Worm (Caenorhabditis elegans): ENCODE results near the gene K01C8.2.

K01C8.2 gene

DNA sequence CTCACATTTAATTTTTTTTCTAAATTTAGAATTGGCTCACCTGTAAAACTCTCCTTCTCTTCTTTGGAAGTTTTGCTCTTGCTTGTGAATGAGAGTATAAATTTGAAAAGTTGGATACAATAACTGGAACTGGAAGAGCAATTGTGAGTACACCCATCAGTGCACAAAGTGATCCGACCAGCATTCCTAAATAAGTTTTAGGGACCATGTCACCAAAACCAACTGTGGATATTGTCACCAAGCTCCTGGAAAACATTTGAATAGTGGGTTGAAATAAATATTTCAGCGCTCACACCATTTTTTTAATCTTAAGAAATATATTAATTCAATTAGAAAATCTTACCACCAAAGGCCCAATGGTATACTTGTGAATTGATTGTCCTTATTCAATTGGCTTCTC lies 39.1 kb upstream of the K01C8.2 start:
- TF ChIP-seq ahr-1 (tag; optimal IDR thresholded peaks at IDR 0.05) (no peak), unc-42 (tag; optimal IDR thresholded peaks at IDR 0.05) (no peak), pha-4 (tag; optimal IDR thresholded peaks at IDR 0.05) (no peak), mec-3 (tag; optimal IDR thresholded peaks at IDR 0.05; ENCODE audit: borderline replicate concordance) (no peak), ceh-48 (tag; optimal IDR thresholded peaks at IDR 0.05) (no peak), elt-2 (tag; optimal IDR thresholded peaks at IDR 0.05) (no peak), ceh-22 (tag; optimal IDR thresholded peaks at IDR 0.05) (no peak), ceh-34 (tag; optimal IDR thresholded peaks at IDR 0.05) (no peak), pha-2 (tag; optimal IDR thresholded peaks at IDR 0.05) (no peak), ceh-30 (tag; optimal IDR thresholded peaks at IDR 0.05) (no peak), Y22D7AL.16 (tag; optimal IDR thresholded peaks at IDR 0.05) (no peak), fax-1 (tag; optimal IDR thresholded peaks at IDR 0.05) (no peak), pros-1 (tag; optimal IDR thresholded peaks at IDR 0.05) (no peak), tbx-2 (tag; optimal IDR thresholded peaks at IDR 0.05) (no peak), odd-2 (tag; optimal IDR thresholded peaks at IDR 0.05) (no peak)

DNA sequence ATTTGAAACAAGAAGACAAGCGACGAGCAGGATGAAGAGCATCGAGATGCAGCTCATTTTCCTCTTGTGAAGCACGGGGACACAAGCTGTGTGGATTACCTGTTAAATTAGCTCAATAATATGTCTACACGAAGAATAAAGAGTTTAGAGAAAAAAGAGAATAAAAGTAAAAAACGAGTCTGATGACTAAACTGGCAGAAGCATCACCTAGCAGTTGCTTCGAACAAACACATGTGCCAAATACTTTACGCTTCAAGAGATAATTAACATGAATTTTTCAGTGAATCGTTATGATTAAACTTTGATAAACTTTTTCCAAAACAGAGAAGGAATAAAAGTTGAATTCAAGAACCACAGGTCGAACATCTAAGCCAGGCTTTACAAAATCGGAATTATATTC lies 26.0 kb upstream of the K01C8.2 start, which contains the start of gene nlp-55:
Gene nlp-55, minus strand, starts transcription at position 101 of the 400 bp plus-strand sequence.
- no peak for TF ChIP-seq sdc-2 (tag; optimal IDR thresholded peaks at IDR 0.05)
- TF ChIP-seq pax-1 (tag; optimal IDR thresholded peaks at IDR 0.05) = no peak
- TF ChIP-seq ama-1 (optimal IDR thresholded peaks at IDR 0.05) = no peak
- no peak for TF ChIP-seq ceh-9 (tag; optimal IDR thresholded peaks at IDR 0.05)
- TF ChIP-seq ets-4 (tag; optimal IDR thresholded peaks at IDR 0.05) = no peak
- no peak for TF ChIP-seq zip-5 (tag; optimal IDR thresholded peaks at IDR 0.05)
- no peak for TF ChIP-seq npax-4 (tag; optimal IDR thresholded peaks at IDR 0.05)
- no peak for TF ChIP-seq ceh-48 (tag; optimal IDR thresholded peaks at IDR 0.05)
- TF ChIP-seq K02D7.2 (tag; optimal IDR thresholded peaks at IDR 0.05) = no peak
- TF ChIP-seq ztf-16 (tag; optimal IDR thresholded peaks at IDR 0.05) = no peak
- no peak for TF ChIP-seq madf-2 (tag; optimal IDR thresholded peaks at IDR 0.05)
- TF ChIP-seq pqm-1 (tag; optimal IDR thresholded peaks at IDR 0.05) = no peak
- no peak for TF ChIP-seq mec-3 (tag; optimal IDR thresholded peaks at IDR 0.05; ENCODE audit: borderline replicate concordance)
- no peak for TF ChIP-seq tbx-2 (tag; optimal IDR thresholded peaks at IDR 0.05)
- TF ChIP-seq unc-55 (GFP tag; optimal IDR thresholded peaks at IDR 0.05) = no peak
- no peak for TF ChIP-seq C08G9.2 (tag; optimal IDR thresholded peaks at IDR 0.05)
- TF ChIP-seq sox-2 (GFP tag; IDR thresholded peaks at IDR 0.05) = no peak
- TF ChIP-seq fkh-10 (GFP tag; optimal IDR thresholded peaks at IDR 0.05) = no peak

DNA sequence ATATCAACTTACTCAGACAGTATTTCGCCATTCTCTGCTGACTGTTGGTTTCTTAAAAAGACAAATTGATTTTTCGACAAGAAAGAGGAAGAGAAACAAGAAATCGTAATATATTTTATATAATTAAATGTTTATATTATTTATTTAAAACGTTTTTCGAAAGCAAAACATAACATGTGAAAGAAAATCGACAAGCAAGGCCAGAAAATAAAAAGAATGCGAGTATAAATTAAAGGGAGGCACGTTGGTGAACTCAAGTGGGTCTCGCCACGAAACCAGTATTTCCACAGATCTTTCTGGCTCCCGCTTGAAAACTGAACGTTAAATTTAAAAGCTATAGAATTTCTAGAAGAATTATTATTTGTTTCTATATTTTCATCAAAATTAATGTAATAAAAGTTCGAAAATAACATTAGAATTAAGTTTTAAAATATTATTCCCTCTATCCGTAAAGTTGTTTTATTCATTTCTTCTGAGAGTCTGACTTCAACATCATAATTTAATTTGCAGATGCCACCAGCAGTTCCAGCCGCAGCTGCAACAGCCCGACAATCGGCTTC lies 14.0 kb upstream of the K01C8.2 start, which contains the start of the genes nst-1 and cct-4:
Gene nst-1, minus strand, starts transcription at position 51 of the 560 bp plus-strand sequence.
Gene cct-4, plus strand, starts transcription at position 510 of the 560 bp plus-strand sequence.
- TF ChIP-seq tbx-7 (tag; optimal IDR thresholded peaks at IDR 0.05) (no peak), hlh-30 (tag; optimal IDR thresholded peaks at IDR 0.05; ENCODE audit: insufficient read depth) (no peak), lim-6 (tag; optimal IDR thresholded peaks at IDR 0.05) (no peak), C08G9.2 (tag; optimal IDR thresholded peaks at IDR 0.05) (no peak), madf-2 (tag; optimal IDR thresholded peaks at IDR 0.05) (no peak), elt-4 (tag; optimal IDR thresholded peaks at IDR 0.05) (no peak), ceh-30 (tag; optimal IDR thresholded peaks at IDR 0.05) (no peak), ceh-9 (tag; optimal IDR thresholded peaks at IDR 0.05) (no peak), unc-42 (tag; optimal IDR thresholded peaks at IDR 0.05) (no peak), Y22D7AL.16 (tag; optimal IDR thresholded peaks at IDR 0.05) (no peak), fkh-6 (tag; optimal IDR thresholded peaks at IDR 0.05) (no peak), odd-2 (tag; optimal IDR thresholded peaks at IDR 0.05) (no peak), F13H6.1 (tag; optimal IDR thresholded peaks at IDR 0.05) (no peak), eyg-1 (tag; optimal IDR thresholded peaks at IDR 0.05) (no peak), ref-2 (tag; optimal IDR thresholded peaks at IDR 0.05) (no peak), npax-4 (tag; optimal IDR thresholded peaks at IDR 0.05) (no peak), hlh-6 (tag; optimal IDR thresholded peaks at IDR 0.05) (no peak), nfya-1 (tag; optimal IDR thresholded peaks at IDR 0.05) (no peak), ahr-1 (tag; optimal IDR thresholded peaks at IDR 0.05) (no peak), pros-1 (tag; optimal IDR thresholded peaks at IDR 0.05) (no peak)

Data from whole organism, late embryonic.